1 fruit fly cellular context compared by ENCODE assay signal in the genomic region with DNA sequence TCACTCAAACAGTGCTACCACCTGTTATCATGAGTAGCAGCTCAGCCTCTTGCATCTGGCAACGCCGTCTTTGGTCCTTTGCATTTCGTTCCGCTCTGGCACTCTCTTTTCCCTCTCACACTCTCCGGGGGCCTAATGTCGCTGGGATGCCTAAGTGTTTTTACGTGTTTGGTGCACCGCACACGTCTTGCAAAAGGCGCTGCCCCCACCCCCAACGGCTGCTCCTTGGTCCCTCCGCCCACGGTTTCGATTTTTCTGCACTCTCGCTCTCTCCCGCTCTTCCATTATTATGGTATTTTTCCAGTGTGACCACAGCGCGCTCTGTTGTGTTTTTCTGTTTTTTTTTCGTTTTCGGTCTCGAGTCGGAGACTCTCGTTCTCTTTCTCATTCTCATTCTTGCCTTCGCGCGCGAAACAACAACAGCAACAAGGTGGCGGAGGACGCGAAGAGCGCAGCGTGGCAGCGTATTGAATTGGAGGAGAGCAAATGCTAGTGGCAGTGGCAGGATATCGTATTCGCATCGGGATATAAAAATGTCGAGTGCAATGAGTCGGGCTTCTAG.
TF ChIP-seq lines count a peak whose summit lies in the region.

No protein-coding gene starts in this region.

TF ChIP-seq in whole organism, embryonic, 481 proteins besides CTCF, POLR2A, EP300 and RAD21 (continued from another document and continues in another):
- TF ChIP-seq B-H1 (GFP tag; IDR thresholded peaks at IDR 0.05; lab: Robert Waterston, UW): no peak
- TF ChIP-seq CG12659 (GFP tag; optimal IDR thresholded peaks at IDR 0.05; lab: Kevin White, UChicago): no peak
- no peak for TF ChIP-seq CG15269 (tag; optimal IDR thresholded peaks at IDR 0.05; lab: Kevin White, UChicago)
- no peak for TF ChIP-seq az2 (GFP tag; optimal IDR thresholded peaks at IDR 0.05; lab: Kevin White, UChicago)
- no peak for TF ChIP-seq Dad (GFP tag; optimal IDR thresholded peaks at IDR 0.05; lab: Kevin White, UChicago)
- TF ChIP-seq CG2202 (tag; optimal IDR thresholded peaks at IDR 0.05; lab: Kevin White, UChicago): no peak
- TF ChIP-seq CG1832 (GFP tag; optimal IDR thresholded peaks at IDR 0.05; lab: Kevin White, UChicago): peak; percentile 37
- no peak for TF ChIP-seq Camta (GFP tag; optimal IDR thresholded peaks at IDR 0.05; lab: Kevin White, UChicago)
- no peak for TF ChIP-seq tx (GFP tag; optimal IDR thresholded peaks at IDR 0.05; lab: Kevin White, UChicago)
- TF ChIP-seq pho (GFP tag; optimal IDR thresholded peaks at IDR 0.05; lab: Kevin White, UChicago): no peak
- no peak for TF ChIP-seq CG17186 (GFP tag; optimal IDR thresholded peaks at IDR 0.05; lab: Kevin White, UChicago)
- no peak for TF ChIP-seq Dip2 (GFP tag; IDR thresholded peaks at IDR 0.05; lab: Robert Waterston, UW)
- no peak for TF ChIP-seq CG30431 (GFP tag; optimal IDR thresholded peaks at IDR 0.05; lab: Kevin White, UChicago)
- no peak for TF ChIP-seq CG34376 (GFP tag; optimal IDR thresholded peaks at IDR 0.05; lab: Kevin White, UChicago)
- peak; percentile 6 for TF ChIP-seq pb (GFP tag; optimal IDR thresholded peaks at IDR 0.05; lab: Kevin White, UChicago)
- no peak for TF ChIP-seq CG17328 (GFP tag; IDR thresholded peaks at IDR 0.05; lab: Robert Waterston, UW)
- TF ChIP-seq CG11085 (GFP tag; IDR thresholded peaks at IDR 0.05; lab: Robert Waterston, UW): no peak
- no peak for TF ChIP-seq CG1024 (GFP tag; IDR thresholded peaks at IDR 0.05; lab: Robert Waterston, UW)
- TF ChIP-seq zf30C (GFP tag; optimal IDR thresholded peaks at IDR 0.05; lab: Kevin White, UChicago): no peak
- peak; percentile 3 for TF ChIP-seq MTF-1 (GFP tag; optimal IDR thresholded peaks at IDR 0.05; lab: Kevin White, UChicago; ENCODE audit: borderline replicate concordance)
- TF ChIP-seq CG42726 (GFP tag; IDR thresholded peaks at IDR 0.05; lab: Robert Waterston, UW; ENCODE audit: partially characterized antibody): 0 out of 2 replicates have a peak, but pooled peaks have one; percentile 20
- no peak for TF ChIP-seq schlank (tag; optimal IDR thresholded peaks at IDR 0.05; lab: Kevin White, UChicago)
- TF ChIP-seq CG6689 (GFP tag; IDR thresholded peaks at IDR 0.05; lab: Robert Waterston, UW): 0 out of 2 replicates have a peak, but pooled peaks have one; percentile 23
- TF ChIP-seq lmd (GFP tag; IDR thresholded peaks at IDR 0.05; lab: Robert Waterston, UW): no peak
- TF ChIP-seq Mad (GFP tag; optimal IDR thresholded peaks at IDR 0.05; lab: Kevin White, UChicago): no peak
- TF ChIP-seq Atf6 (GFP tag; IDR thresholded peaks at IDR 0.05; lab: Robert Waterston, UW): no peak
- TF ChIP-seq CG4730 (GFP tag; IDR thresholded peaks at IDR 0.05; lab: Robert Waterston, UW): no peak
- TF ChIP-seq gt (GFP tag; IDR thresholded peaks at IDR 0.05; lab: Robert Waterston, UW): no peak
- TF ChIP-seq croc (GFP tag; conservative IDR thresholded peaks at IDR 0.05; lab: Robert Waterston, UW): no peak
- no peak for TF ChIP-seq inv (GFP tag; IDR thresholded peaks at IDR 0.05; lab: Robert Waterston, UW; ENCODE audit: partially characterized antibody)
- TF ChIP-seq CG10209 (GFP tag; optimal IDR thresholded peaks at IDR 0.05; lab: Kevin White, UChicago): no peak
- no peak for TF ChIP-seq CG12236 (GFP tag; optimal IDR thresholded peaks at IDR 0.05; lab: Kevin White, UChicago)
- no peak for TF ChIP-seq CG1792 (GFP tag; optimal IDR thresholded peaks at IDR 0.05; lab: Kevin White, UChicago)
- TF ChIP-seq CG3838 (GFP tag; optimal IDR thresholded peaks at IDR 0.05; lab: Kevin White, UChicago): no peak
- peak; percentile 84 for TF ChIP-seq HLHmδ (GFP tag; optimal IDR thresholded peaks at IDR 0.05; lab: Kevin White, UChicago)
- no peak for TF ChIP-seq Asciz (GFP tag; optimal IDR thresholded peaks at IDR 0.05; lab: Kevin White, UChicago)
- peak; percentile 45 for TF ChIP-seq psq (GFP tag; optimal IDR thresholded peaks at IDR 0.05; lab: Kevin White, UChicago)
- no peak for TF ChIP-seq nau (GFP tag; optimal IDR thresholded peaks at IDR 0.05; lab: Kevin White, UChicago)
- no peak for TF ChIP-seq Hr78 (GFP tag; optimal IDR thresholded peaks at IDR 0.05; lab: Kevin White, UChicago)
- TF ChIP-seq CG4282 (GFP tag; optimal IDR thresholded peaks at IDR 0.05; lab: Kevin White, UChicago): no peak
- no peak for TF ChIP-seq NC2β (GFP tag; optimal IDR thresholded peaks at IDR 0.05; lab: Kevin White, UChicago)
- no peak for TF ChIP-seq Rx (GFP tag; IDR thresholded peaks at IDR 0.05; lab: Robert Waterston, UW)
- peak; percentile 49 for TF ChIP-seq CG3163 (GFP tag; optimal IDR thresholded peaks at IDR 0.05; lab: Kevin White, UChicago)
- TF ChIP-seq dm (GFP tag; optimal IDR thresholded peaks at IDR 0.05; lab: Kevin White, UChicago): peak; percentile 23
- no peak for TF ChIP-seq Xrp1 (GFP tag; IDR thresholded peaks at IDR 0.05; lab: Robert Waterston, UW)
- no peak for TF ChIP-seq D19B (GFP tag; optimal IDR thresholded peaks at IDR 0.05; lab: Kevin White, UChicago)
- TF ChIP-seq grn (GFP tag; optimal IDR thresholded peaks at IDR 0.05; lab: Kevin White, UChicago): no peak
- no peak for TF ChIP-seq dmrt11E (tag; optimal IDR thresholded peaks at IDR 0.05; lab: Kevin White, UChicago)
- TF ChIP-seq ems (GFP tag; optimal IDR thresholded peaks at IDR 0.05; lab: Kevin White, UChicago): no peak
- no peak for TF ChIP-seq cwo (GFP tag; optimal IDR thresholded peaks at IDR 0.05; lab: Kevin White, UChicago)
- TF ChIP-seq Jarid2 (GFP tag; optimal IDR thresholded peaks at IDR 0.05; lab: Kevin White, UChicago): no peak
- TF ChIP-seq Nf-YC (tag; optimal IDR thresholded peaks at IDR 0.05; lab: Kevin White, UChicago): no peak
- TF ChIP-seq CG12744 (GFP tag; optimal IDR thresholded peaks at IDR 0.05; lab: Kevin White, UChicago): peak; percentile 20
- no peak for TF ChIP-seq sd (tag; optimal IDR thresholded peaks at IDR 0.05; lab: Kevin White, UChicago)
- peak; percentile 57 for TF ChIP-seq Med (GFP tag; lab: Kevin White, UChicago)
- TF ChIP-seq CG10267 (tag; optimal IDR thresholded peaks at IDR 0.05; lab: Kevin White, UChicago): no peak
- TF ChIP-seq lab (GFP tag; optimal IDR thresholded peaks at IDR 0.05; lab: Kevin White, UChicago): no peak
- no peak for TF ChIP-seq exex (tag; optimal IDR thresholded peaks at IDR 0.05; lab: Kevin White, UChicago)
- TF ChIP-seq repo (GFP tag; optimal IDR thresholded peaks at IDR 0.05; lab: Kevin White, UChicago): no peak
- TF ChIP-seq fu2 (GFP tag; optimal IDR thresholded peaks at IDR 0.05; lab: Kevin White, UChicago): no peak
- TF ChIP-seq Deaf1 (tag; optimal IDR thresholded peaks at IDR 0.05; lab: Kevin White, UChicago): peak; percentile 28
- no peak for TF ChIP-seq ase (GFP tag; IDR thresholded peaks at IDR 0.05; lab: Robert Waterston, UW)
- peak; percentile 25 for TF ChIP-seq CHES-1-like (GFP tag; optimal IDR thresholded peaks at IDR 0.05; lab: Kevin White, UChicago)
- no peak for TF ChIP-seq Bdp1 (GFP tag; optimal IDR thresholded peaks at IDR 0.05; lab: Kevin White, UChicago)
- TF ChIP-seq crc (GFP tag; optimal IDR thresholded peaks at IDR 0.05; lab: Kevin White, UChicago): no peak
- peak; percentile 37 for TF ChIP-seq lbe (GFP tag; optimal IDR thresholded peaks at IDR 0.05; lab: Kevin White, UChicago)
- TF ChIP-seq CG17912 (GFP tag; optimal IDR thresholded peaks at IDR 0.05; lab: Kevin White, UChicago): no peak
- TF ChIP-seq fd64A (GFP tag; optimal IDR thresholded peaks at IDR 0.05; lab: Kevin White, UChicago): no peak
- TF ChIP-seq CG11696 (GFP tag; IDR thresholded peaks at IDR 0.05; lab: Robert Waterston, UW): no peak
- no peak for TF ChIP-seq CG1647 (GFP tag; optimal IDR thresholded peaks at IDR 0.05; lab: Kevin White, UChicago)
- TF ChIP-seq sob (GFP tag; IDR thresholded peaks at IDR 0.05; lab: Robert Waterston, UW): no peak
- no peak for TF ChIP-seq CG14014 (GFP tag; IDR thresholded peaks at IDR 0.05; lab: Robert Waterston, UW)
- no peak for TF ChIP-seq slp2 (GFP tag; optimal IDR thresholded peaks at IDR 0.05; lab: Kevin White, UChicago)
- no peak for TF ChIP-seq CG11247 (GFP tag; IDR thresholded peaks at IDR 0.05; lab: Robert Waterston, UW)
- no peak for TF ChIP-seq CG17612 (GFP tag; IDR thresholded peaks at IDR 0.05; lab: Robert Waterston, UW)
- TF ChIP-seq fd96Cb (tag; optimal IDR thresholded peaks at IDR 0.05; lab: Kevin White, UChicago): no peak
- no peak for TF ChIP-seq Usf (GFP tag; optimal IDR thresholded peaks at IDR 0.05; lab: Kevin White, UChicago)
- TF ChIP-seq CG4820 (GFP tag; optimal IDR thresholded peaks at IDR 0.05; lab: Kevin White, UChicago): no peak
- no peak for TF ChIP-seq CG15601 (tag; optimal IDR thresholded peaks at IDR 0.05; lab: Kevin White, UChicago)
- TF ChIP-seq zen2 (GFP tag; IDR thresholded peaks at IDR 0.05; lab: Robert Waterston, UW; ENCODE audit: partially characterized antibody): no peak
- TF ChIP-seq Dll (GFP tag; IDR thresholded peaks at IDR 0.05; lab: Robert Waterston, UW; ENCODE audit: partially characterized antibody): no peak
- TF ChIP-seq CG10147 (GFP tag; optimal IDR thresholded peaks at IDR 0.05; lab: Kevin White, UChicago): no peak
- TF ChIP-seq CG10431 (GFP tag; optimal IDR thresholded peaks at IDR 0.05; lab: Kevin White, UChicago): no peak
- no peak for TF ChIP-seq h (optimal IDR thresholded peaks at IDR 0.05; lab: Kevin White, UChicago)
- no peak for TF ChIP-seq CG3726 (GFP tag; IDR thresholded peaks at IDR 0.05; lab: Robert Waterston, UW)
- no peak for TF ChIP-seq CG43689 (GFP tag; IDR thresholded peaks at IDR 0.05; lab: Robert Waterston, UW)
- no peak for TF ChIP-seq CG31365 (tag; optimal IDR thresholded peaks at IDR 0.05; lab: Kevin White, UChicago)
- no peak for TF ChIP-seq CG7271 (tag; optimal IDR thresholded peaks at IDR 0.05; lab: Kevin White, UChicago)
- TF ChIP-seq sima (GFP tag; optimal IDR thresholded peaks at IDR 0.05; lab: Kevin White, UChicago): no peak
- no peak for TF ChIP-seq tio (GFP tag; optimal IDR thresholded peaks at IDR 0.05; lab: Kevin White, UChicago)
- TF ChIP-seq onecut (GFP tag; IDR thresholded peaks at IDR 0.05; lab: Robert Waterston, UW): peak; percentile 71
- TF ChIP-seq CG14667 (GFP tag; IDR thresholded peaks at IDR 0.05; lab: Robert Waterston, UW): no peak
- no peak for TF ChIP-seq eyg (GFP tag; optimal IDR thresholded peaks at IDR 0.05; lab: Kevin White, UChicago)
- no peak for TF ChIP-seq E2f1 (GFP tag; IDR thresholded peaks at IDR 0.05; lab: Robert Waterston, UW)
- no peak for TF ChIP-seq CG8944 (GFP tag; optimal IDR thresholded peaks at IDR 0.05; lab: Kevin White, UChicago)
- TF ChIP-seq CG6272 (GFP tag; IDR thresholded peaks at IDR 0.05; lab: Robert Waterston, UW): no peak
- TF ChIP-seq CG1233 (GFP tag; optimal IDR thresholded peaks at IDR 0.05; lab: Kevin White, UChicago): no peak
- no peak for TF ChIP-seq ro (GFP tag; IDR thresholded peaks at IDR 0.05; lab: Robert Waterston, UW)
- 0 out of 2 replicates have a peak, but pooled peaks have one; percentile 10 for TF ChIP-seq sna (GFP tag; IDR thresholded peaks at IDR 0.05; lab: Robert Waterston, UW; ENCODE audit: partially characterized antibody)
- TF ChIP-seq CG7928 (GFP tag; optimal IDR thresholded peaks at IDR 0.05; lab: Kevin White, UChicago): no peak
- peak; percentile 11 for TF ChIP-seq ewg (GFP tag; optimal IDR thresholded peaks at IDR 0.05; lab: Kevin White, UChicago)
- TF ChIP-seq Atf-2 (GFP tag; optimal IDR thresholded peaks at IDR 0.05; lab: Kevin White, UChicago): no peak
- TF ChIP-seq unpg (GFP tag; optimal IDR thresholded peaks at IDR 0.05; lab: Kevin White, UChicago): no peak
- TF ChIP-seq stwl (tag; optimal IDR thresholded peaks at IDR 0.05; lab: Kevin White, UChicago): peak; percentile 78
- no peak for TF ChIP-seq CG7556 (GFP tag; optimal IDR thresholded peaks at IDR 0.05; lab: Kevin White, UChicago)
- no peak for TF ChIP-seq ken (GFP tag; IDR thresholded peaks at IDR 0.05; lab: Robert Waterston, UW)
- TF ChIP-seq fru (optimal IDR thresholded peaks at IDR 0.05; lab: Kevin White, UChicago): no peak
- no peak for TF ChIP-seq CG8765 (GFP tag; IDR thresholded peaks at IDR 0.05; lab: Robert Waterston, UW)
- no peak for TF ChIP-seq mld (GFP tag; IDR thresholded peaks at IDR 0.05; lab: Robert Waterston, UW; ENCODE audit: partially characterized antibody)
- no peak for TF ChIP-seq H15 (GFP tag; IDR thresholded peaks at IDR 0.05; lab: Robert Waterston, UW)
- TF ChIP-seq rib (GFP tag; IDR thresholded peaks at IDR 0.05; lab: Robert Waterston, UW): no peak
- no peak for TF ChIP-seq pnt (GFP tag; optimal IDR thresholded peaks at IDR 0.05; lab: Kevin White, UChicago)
- peak; percentile 37 for TF ChIP-seq kah (GFP tag; optimal IDR thresholded peaks at IDR 0.05; lab: Kevin White, UChicago)
- TF ChIP-seq ind (GFP tag; optimal IDR thresholded peaks at IDR 0.05; lab: Kevin White, UChicago): no peak
- no peak for TF ChIP-seq CG18599 (GFP tag; optimal IDR thresholded peaks at IDR 0.05; lab: Kevin White, UChicago)
- TF ChIP-seq sens (GFP tag; lab: Kevin White, UChicago): peak; percentile 69
- TF ChIP-seq CG10959 (GFP tag; IDR thresholded peaks at IDR 0.05; lab: Robert Waterston, UW): no peak
- no peak for TF ChIP-seq CG6683 (GFP tag; optimal IDR thresholded peaks at IDR 0.05; lab: Kevin White, UChicago)
- no peak for TF ChIP-seq HmgD (GFP tag; optimal IDR thresholded peaks at IDR 0.05; lab: Kevin White, UChicago)
- no peak for TF ChIP-seq CG10565 (GFP tag; optimal IDR thresholded peaks at IDR 0.05; lab: Kevin White, UChicago)
- TF ChIP-seq CG7963 (GFP tag; IDR thresholded peaks at IDR 0.05; lab: Robert Waterston, UW; ENCODE audit: partially characterized antibody): peak; percentile 45; the same call in 1 of the 3 replicates
- TF ChIP-seq ci (GFP tag; IDR thresholded peaks at IDR 0.05; lab: Robert Waterston, UW): no peak
- TF ChIP-seq Ets65A (GFP tag; lab: Kevin White, UChicago): no peak
- no peak for TF ChIP-seq CG9876 (GFP tag; optimal IDR thresholded peaks at IDR 0.05; lab: Kevin White, UChicago)
- no peak for TF ChIP-seq CG5245 (GFP tag; optimal IDR thresholded peaks at IDR 0.05; lab: Kevin White, UChicago)
- no peak for TF ChIP-seq gcm (GFP tag; optimal IDR thresholded peaks at IDR 0.05; lab: Kevin White, UChicago)
- TF ChIP-seq CG31441 (GFP tag; IDR thresholded peaks at IDR 0.05; lab: Robert Waterston, UW): no peak
- TF ChIP-seq Hmx (GFP tag; optimal IDR thresholded peaks at IDR 0.05; lab: Kevin White, UChicago): no peak
- no peak for TF ChIP-seq fd102C (GFP tag; optimal IDR thresholded peaks at IDR 0.05; lab: Kevin White, UChicago)
- TF ChIP-seq CG32532 (GFP tag; IDR thresholded peaks at IDR 0.05; lab: Robert Waterston, UW): 0 out of 2 replicates have a peak, but pooled peaks have one; percentile 12
- TF ChIP-seq tgo (GFP tag; IDR thresholded peaks at IDR 0.05; lab: Robert Waterston, UW): no peak
- no peak for TF ChIP-seq BEAF-32 (GFP tag; optimal IDR thresholded peaks at IDR 0.05; lab: Kevin White, UChicago)
